Worm (Caenorhabditis elegans) whole organism, L4/young adult: ENCODE data around the gene hrg-5.
"Not testable (repeated sequence)": the region's sequence is repeated elsewhere in the genome, so short reads cannot be mapped to it uniquely, and the experiment has no call there.

Experiments used
- W03F9.2 ChIP-seq: fragments of 150-350 bp; optimal IDR thresholded peaks from 2 replicates; lab custom pipeline; 2014; ENCODE audit warnings: missing biosample characterization, missing genetic modification characterization
- dao-5 ChIP-seq: sonication (generic microtip); optimal IDR thresholded peaks from 2 replicates; lab custom pipeline; 2016; ENCODE audit warnings: missing genotype, missing genetic modification characterization, moderate library complexity, missing compliant biosample characterization
- him-1 ChIP-seq: sonication (generic microtip); optimal IDR thresholded peaks from 2 replicates; lab custom pipeline; 2016; ENCODE audit warnings: missing genotype, missing genetic modification reagents, missing genetic modification characterization, missing compliant biosample characterization

Gene hrg-5

ce11 chrIV:11009928-11010327 lies 19.3 kb downstream of the hrg-5 start:
- TF ChIP-seq W03F9.2 (tag; lab: Kevin White, UChicago) (no peak), dao-5 (tag; lab: Kevin White, UChicago) (no peak), him-1 (tag; lab: Kevin White, UChicago) (no peak)

DNA sequence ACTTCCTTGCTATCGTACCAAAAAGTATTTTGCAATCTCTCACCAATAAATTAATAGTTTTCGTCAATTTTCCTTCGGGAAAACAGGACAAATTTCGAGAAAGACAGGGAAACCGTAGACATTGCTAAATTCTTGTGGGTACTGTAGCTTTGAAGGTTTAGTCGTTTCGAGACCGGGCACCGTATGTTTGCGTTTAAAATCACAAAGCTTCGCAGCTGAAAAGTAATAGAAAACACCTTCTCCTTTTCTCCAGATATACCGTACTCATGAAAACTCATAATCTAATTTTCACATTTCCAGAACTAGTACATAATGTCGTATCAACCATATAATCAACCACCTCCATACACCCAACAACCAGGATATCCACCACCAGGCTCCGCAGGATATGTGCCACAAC lies 20.2 kb downstream of the hrg-5 start, which contains the start of gene F13H10.6:
Gene F13H10.6, plus strand, starts transcription at position 301 of the 400 bp plus-strand sequence.
- no peak for TF ChIP-seq dao-5 (tag; lab: Kevin White, UChicago)
- TF ChIP-seq W03F9.2 (tag; lab: Kevin White, UChicago): no peak

- TF ChIP-seq W03F9.2 (tag; lab: Kevin White, UChicago): no peak
- TF ChIP-seq him-1 (tag; lab: Kevin White, UChicago): no peak
- no peak for TF ChIP-seq dao-5 (tag; lab: Kevin White, UChicago)
Measured at ce11 chrIV:11008255-11008654, 21.0 kb downstream of the hrg-5 start.

ce11 chrIV:11006868-11007267 lies 22.4 kb downstream of the hrg-5 start:
- no peak for TF ChIP-seq dao-5 (tag; lab: Kevin White, UChicago)
- no peak for TF ChIP-seq him-1 (tag; lab: Kevin White, UChicago)
- no peak for TF ChIP-seq W03F9.2 (tag; lab: Kevin White, UChicago)

DNA sequence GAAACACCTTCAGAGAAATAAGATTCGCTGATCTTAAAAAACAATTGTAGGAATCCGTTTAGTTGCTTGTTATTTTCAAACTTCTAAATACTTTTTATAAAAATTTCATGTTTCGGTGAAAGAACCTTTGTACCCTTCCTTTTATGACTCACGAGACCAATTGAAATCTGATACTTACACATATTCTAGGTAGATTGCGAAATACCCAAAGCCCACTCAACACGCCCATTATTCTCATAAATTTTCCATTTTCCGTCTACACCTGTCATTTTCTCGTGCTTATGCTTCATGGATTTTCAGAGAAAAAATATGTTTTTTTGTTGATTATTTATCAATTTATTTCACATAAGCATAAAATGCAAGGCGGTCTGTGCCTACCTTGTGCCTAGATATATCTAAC lies 22.8 kb downstream of the hrg-5 start:
- no peak for TF ChIP-seq him-1 (tag; lab: Kevin White, UChicago)
- TF ChIP-seq dao-5 (tag; lab: Kevin White, UChicago): no peak
- no peak for TF ChIP-seq W03F9.2 (tag; lab: Kevin White, UChicago)

DNA sequence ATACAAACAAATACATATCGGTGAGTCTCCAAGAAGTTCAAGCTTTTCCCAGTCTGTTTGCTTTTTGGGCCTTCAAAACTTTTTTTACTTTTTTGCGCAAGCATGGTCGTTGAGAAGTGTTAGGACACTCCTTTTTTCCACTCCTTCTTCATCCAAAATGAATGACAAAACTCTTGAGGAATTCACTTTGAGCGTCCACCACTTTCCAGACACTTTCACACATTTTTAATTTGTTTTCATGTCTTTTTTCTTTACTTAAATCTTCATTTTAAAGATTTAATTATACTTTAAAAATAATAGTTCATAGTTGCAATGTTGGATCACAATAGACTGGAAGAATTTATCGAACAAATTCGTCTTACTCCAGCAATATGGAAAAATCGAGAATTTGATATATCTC lies 25.0 kb downstream of the hrg-5 start, which contains the start of gene F13H10.1:
Gene F13H10.1, plus strand, starts transcription at position 301 of the 400 bp plus-strand sequence.
- no peak for TF ChIP-seq W03F9.2 (tag; lab: Kevin White, UChicago)
- no peak for TF ChIP-seq dao-5 (tag; lab: Kevin White, UChicago)
- TF ChIP-seq him-1 (tag; lab: Kevin White, UChicago): no peak

ce11 chrIV:11001614-11002013 lies 27.6 kb downstream of the hrg-5 start, which contains the start of gene F13H10.9:
Gene F13H10.9 (plus strand): TSS chrIV:11001914.
- no peak for TF ChIP-seq him-1 (tag; lab: Kevin White, UChicago)
- TF ChIP-seq W03F9.2 (tag; lab: Kevin White, UChicago): no peak
- no peak for TF ChIP-seq dao-5 (tag; lab: Kevin White, UChicago)

DNA sequence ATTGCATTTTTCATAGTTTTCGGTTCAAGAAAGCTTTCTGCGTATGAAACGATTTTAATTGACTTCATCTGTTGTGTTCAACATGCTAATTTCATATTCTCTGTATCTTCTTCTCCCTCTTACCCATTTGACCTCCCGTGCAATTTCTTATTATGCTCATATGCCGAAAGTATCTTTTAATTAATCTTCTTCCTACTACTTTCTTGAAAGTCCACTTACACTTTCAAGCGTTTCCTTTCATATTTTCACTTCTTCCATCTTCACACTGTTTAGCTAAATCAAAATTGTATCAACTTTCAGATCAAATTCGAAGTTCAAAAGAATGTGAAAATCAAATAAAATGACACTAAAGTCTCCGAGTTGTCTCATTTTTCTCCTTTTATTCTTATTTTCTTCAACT lies 38.5 kb downstream of the hrg-5 start, which contains the start of gene F13H10.5:
Gene F13H10.5, plus strand, starts transcription at position 301 of the 400 bp plus-strand sequence.
- TF ChIP-seq W03F9.2 (tag; lab: Kevin White, UChicago): no peak
- TF ChIP-seq dao-5 (tag; lab: Kevin White, UChicago): no peak
- no peak for TF ChIP-seq him-1 (tag; lab: Kevin White, UChicago)

DNA sequence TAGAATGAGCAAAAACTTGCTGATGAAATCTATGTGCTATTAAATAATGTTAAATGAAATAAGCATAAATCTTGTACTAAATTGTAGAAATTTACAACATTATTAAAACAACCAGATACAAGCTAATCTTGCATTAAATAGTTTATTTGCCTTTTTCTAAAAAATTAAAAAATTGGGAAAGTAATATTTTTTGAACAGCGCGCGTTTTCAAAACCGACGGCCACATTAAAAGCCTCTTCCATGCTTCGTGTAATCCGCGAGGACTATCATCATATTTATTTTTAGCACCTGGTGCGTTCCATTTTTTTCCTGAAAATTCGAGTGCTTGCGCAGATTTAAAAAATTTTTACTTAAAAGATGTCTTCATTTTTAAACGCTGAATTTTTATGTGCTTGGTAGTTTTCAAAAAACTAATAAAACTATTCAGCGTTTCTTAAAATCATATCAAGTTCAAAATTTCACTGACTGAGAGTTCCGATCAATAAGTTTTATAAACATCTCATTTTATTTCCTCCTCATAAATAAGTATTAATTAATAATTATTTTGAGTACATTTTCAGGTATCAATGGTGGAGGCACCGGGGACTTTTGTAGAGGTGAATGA lies 41.8 kb downstream of the hrg-5 start, which contains the start of gene Y43E12A.3:
Gene Y43E12A.3, plus strand, starts transcription at position 554 of the 604 bp plus-strand sequence.
- not testable (repeated sequence) for TF ChIP-seq dao-5, W03F9.2, him-1 (tag; lab: Kevin White, UChicago)

ce11 chrIV:10985568-10986035 lies 43.6 kb downstream of the hrg-5 start, which contains the start of gene cyb-2.1:
Gene cyb-2.1 (plus strand): TSS chrIV:10985985.
- TF ChIP-seq W03F9.2 (tag; lab: Kevin White, UChicago) (no peak), him-1 (tag; lab: Kevin White, UChicago) (no peak), dao-5 (tag; lab: Kevin White, UChicago) (no peak)

DNA sequence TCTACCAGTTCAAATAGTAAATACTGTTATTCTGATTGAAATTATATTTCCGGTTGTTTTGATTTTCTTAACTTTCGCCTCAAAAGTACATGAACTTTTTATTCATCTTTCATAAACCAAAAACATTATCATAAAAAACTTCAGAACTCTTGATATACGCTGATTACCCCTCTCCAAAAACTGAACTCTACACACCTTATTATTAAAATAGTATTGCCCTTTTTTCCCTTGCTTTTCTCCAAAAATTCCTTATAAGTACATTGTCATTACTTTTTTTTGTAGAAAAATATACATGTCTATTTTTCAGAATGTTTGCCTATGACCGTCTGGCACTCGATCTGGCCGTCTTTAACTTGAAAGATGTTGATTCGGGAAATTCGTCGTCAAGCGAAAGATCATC lies 47.5 kb downstream of the hrg-5 start, which contains the start of gene Y43E12A.2:
Gene Y43E12A.2, plus strand, starts transcription at position 301 of the 400 bp plus-strand sequence.
- no peak for TF ChIP-seq dao-5 (tag; lab: Kevin White, UChicago)
- no peak for TF ChIP-seq W03F9.2 (tag; lab: Kevin White, UChicago)
- no peak for TF ChIP-seq him-1 (tag; lab: Kevin White, UChicago)

ce11 chrIV:10980628-10981027 lies 48.6 kb downstream of the hrg-5 start:
- TF ChIP-seq W03F9.2 (tag; lab: Kevin White, UChicago) (no peak), him-1 (tag; lab: Kevin White, UChicago) (no peak), dao-5 (tag; lab: Kevin White, UChicago) (no peak)

- TF ChIP-seq dao-5 (tag; lab: Kevin White, UChicago): no peak
- TF ChIP-seq him-1 (tag; lab: Kevin White, UChicago): no peak
- no peak for TF ChIP-seq W03F9.2 (tag; lab: Kevin White, UChicago)
Measured at ce11 chrIV:10979689-10980088, 49.5 kb downstream of the hrg-5 start.
